Fruit fly (Drosophila melanogaster) whole organism, embryonic: Measurements from ENCODE around the gene CG32298.

Experiments used
- Adf1 ChIP-seq: fragments of 200-800 bp; sonication (Bioruptor generic); IDR thresholded peaks from 2 replicates; pipeline ENCODE4 v1.3.6; 2022; ENCODE audit warnings: missing biosample characterization, missing genetic modification characterization
- Atf-2 ChIP-seq: fragments of 200-800 bp; sonication (Bioruptor generic); optimal IDR thresholded peaks from 2 replicates; lab custom pipeline; 2016; ENCODE audit warnings: missing biosample characterization, missing genetic modification characterization
- B-H2 ChIP-seq: fragments of 200-800 bp; sonication (Bioruptor generic); optimal IDR thresholded peaks from 2 replicates; lab custom pipeline; 2018; ENCODE audit warnings: missing biosample characterization, mild to moderate bottlenecking, missing genetic modification characterization
- Bdp1 ChIP-seq: fragments of 200-800 bp; sonication (Bioruptor generic); optimal IDR thresholded peaks from 3 replicates; lab custom pipeline; 2016; ENCODE audit warnings: missing biosample characterization, missing genetic modification characterization
- CG10565 ChIP-seq: fragments of 200-800 bp; sonication (Bioruptor generic); optimal IDR thresholded peaks from 3 replicates; lab custom pipeline; 2016; ENCODE audit warnings: missing biosample characterization, mild to moderate bottlenecking, missing genetic modification characterization
- CG11085 ChIP-seq: fragments of 200-800 bp; sonication (Bioruptor generic); IDR thresholded peaks from 2 replicates; pipeline ENCODE4 v1.3.6; 2022; ENCODE audit warnings: missing biosample characterization, missing genetic modification characterization
- CG11456 ChIP-seq: fragments of 200-800 bp; sonication (Bioruptor generic); IDR thresholded peaks from 3 replicates; pipeline ENCODE4 v1.3.6; 2022; ENCODE audit warnings: missing biosample characterization, missing genetic modification characterization
- CG12236 ChIP-seq: fragments of 200-800 bp; sonication (Bioruptor generic); optimal IDR thresholded peaks from 2 replicates; lab custom pipeline; 2016; ENCODE audit warnings: missing biosample characterization, missing genetic modification characterization
- CG13424 ChIP-seq: fragments of 200-800 bp; sonication (Bioruptor generic); optimal IDR thresholded peaks from 2 replicates; lab custom pipeline; 2019; ENCODE audit warnings: missing biosample characterization, mild to moderate bottlenecking, missing genetic modification characterization, moderate library complexity
- CG14050 ChIP-seq: fragments of 200-800 bp; sonication (Bioruptor generic); IDR thresholded peaks from 3 replicates; pipeline ENCODE4 v1.3.6; 2022; ENCODE audit warnings: missing biosample characterization, missing genetic modification characterization
- CG15601 ChIP-seq: fragments of 200-800 bp; sonication (Bioruptor generic); optimal IDR thresholded peaks from 3 replicates; lab custom pipeline; 2019; ENCODE audit warnings: missing biosample characterization, mild to moderate bottlenecking, missing genetic modification characterization, moderate library complexity
- CG1792 ChIP-seq: fragments of 200-800 bp; sonication (Bioruptor generic); optimal IDR thresholded peaks from 2 replicates; lab custom pipeline; 2016; ENCODE audit warnings: missing biosample characterization, missing genetic modification characterization
- CG18011 ChIP-seq: fragments of 200-800 bp; sonication (Bioruptor generic); optimal IDR thresholded peaks from 2 replicates; lab custom pipeline; 2017; ENCODE audit warnings: missing biosample characterization, missing genetic modification characterization, mild to moderate bottlenecking, moderate library complexity, missing genotype
- CG3281 ChIP-seq: fragments of 200-800 bp; sonication (Bioruptor generic); optimal IDR thresholded peaks from 3 replicates; lab custom pipeline; 2017; ENCODE audit warnings: missing biosample characterization, mild to moderate bottlenecking, missing genetic modification characterization
- CG33557 ChIP-seq: fragments of 200-800 bp; sonication (Bioruptor generic); optimal IDR thresholded peaks from 2 replicates; lab custom pipeline; 2019; ENCODE audit warnings: missing biosample characterization, mild to moderate bottlenecking, missing genetic modification characterization, moderate library complexity
- CG43689 ChIP-seq: fragments of 200-800 bp; sonication (Bioruptor generic); IDR thresholded peaks from 2 replicates; pipeline ENCODE4 v1.3.6; 2022; ENCODE audit warnings: missing biosample characterization, missing genetic modification characterization
- CG4424 ChIP-seq: fragments of 200-800 bp; sonication (Bioruptor generic); optimal IDR thresholded peaks from 3 replicates; lab custom pipeline; 2016; ENCODE audit warnings: missing biosample characterization, missing genetic modification characterization
- CG7963 ChIP-seq: fragments of 200-800 bp; sonication (Bioruptor generic); IDR thresholded peaks from 3 replicates; pipeline ENCODE4 v1.3.6; 2022; ENCODE audit warnings: missing biosample characterization, missing genetic modification characterization; ENCODE audit not compliant: partially characterized antibody
- CG8290 ChIP-seq, 3 experiments: fragments of 200-800 bp; sonication (Bioruptor generic); optimal IDR thresholded peaks; 2 replicates each; lab custom pipeline; 2016 to 2019; ENCODE audit warnings: missing biosample characterization in 3 of 3, missing genetic modification characterization in 3 of 3, mild to moderate bottlenecking in 2 of 3, moderate library complexity in 1 of 3
- CG9215 ChIP-seq: fragments of 200-800 bp; sonication (Bioruptor generic); IDR thresholded peaks from 2 replicates; pipeline ENCODE4 v1.3.6; 2022; ENCODE audit warnings: missing biosample characterization, missing genetic modification characterization
- CG9727 ChIP-seq: fragments of 200-800 bp; sonication (Bioruptor generic); optimal IDR thresholded peaks from 3 replicates; lab custom pipeline; 2017; ENCODE audit warnings: missing biosample characterization, mild to moderate bottlenecking, missing genetic modification characterization
- Dad ChIP-seq: fragments of 200-800 bp; sonication (Bioruptor generic); optimal IDR thresholded peaks from 3 replicates; lab custom pipeline; 2016; ENCODE audit warnings: missing biosample characterization, missing genetic modification characterization
- Doc2 ChIP-seq: fragments of 200-800 bp; sonication (Bioruptor generic); IDR thresholded peaks from 2 replicates; pipeline ENCODE4 v1.3.6; 2022; ENCODE audit warnings: missing biosample characterization, missing genetic modification characterization
- Drgx ChIP-seq: fragments of 200-800 bp; sonication (Bioruptor generic); IDR thresholded peaks from 2 replicates; pipeline ENCODE4 v1.3.6; 2022; ENCODE audit warnings: missing biosample characterization, missing genetic modification characterization
- Ets65A ChIP-seq: fragments of 200-800 bp; sonication (Bioruptor generic); peaks from one replicate; lab custom pipeline; 2016; ENCODE audit warnings: missing biosample characterization, missing genetic modification characterization
- Med ChIP-seq: fragments of 200-800 bp; sonication (Bioruptor generic); peaks from one replicate; lab custom pipeline; 2016; ENCODE audit warnings: missing biosample characterization, missing genetic modification characterization, mild to moderate bottlenecking, inconsistent platforms, moderate library complexity
- Mes4 ChIP-seq: fragments of 200-800 bp; sonication (Bioruptor generic); optimal IDR thresholded peaks from 2 replicates; lab custom pipeline; 2016; ENCODE audit warnings: missing biosample characterization, missing genetic modification characterization
- Oli ChIP-seq: fragments of 200-800 bp; sonication (Bioruptor generic); optimal IDR thresholded peaks from 2 replicates; lab custom pipeline; 2018; ENCODE audit warnings: missing biosample characterization, mild to moderate bottlenecking, missing genetic modification characterization, moderate library complexity
- Pdp1 ChIP-seq, 2 experiments: fragments of 200-800 bp; sonication (Bioruptor generic); optimal IDR thresholded peaks; 3 replicates each; lab custom pipeline; 2016; ENCODE audit warnings: missing biosample characterization in 2 of 2, missing genetic modification characterization in 2 of 2, mild to moderate bottlenecking in 1 of 2, moderate library complexity in 1 of 2
- Xbp1 ChIP-seq: fragments of 200-800 bp; sonication (Bioruptor generic); optimal IDR thresholded peaks from 3 replicates; lab custom pipeline; 2016; ENCODE audit warnings: missing biosample characterization, mild to moderate bottlenecking, missing genetic modification characterization
- al ChIP-seq: fragments of 200-800 bp; sonication (Bioruptor generic); IDR thresholded peaks from 2 replicates; pipeline ENCODE4 v1.3.6; 2022; ENCODE audit warnings: missing biosample characterization, missing genetic modification characterization
- ato ChIP-seq: fragments of 200-800 bp; sonication (Bioruptor generic); IDR thresholded peaks from 2 replicates; pipeline ENCODE4 v1.3.6; 2022; ENCODE audit warnings: missing biosample characterization, missing genetic modification characterization; ENCODE audit not compliant: partially characterized antibody
- chif ChIP-seq, 2 experiments: fragments of 200-800 bp; sonication (Bioruptor generic); optimal IDR thresholded peaks; 3 replicates each; lab custom pipeline; 2016; ENCODE audit warnings: missing biosample characterization in 2 of 2, missing genetic modification characterization in 2 of 2
- dmrt11E ChIP-seq: fragments of 200-800 bp; sonication (Bioruptor generic); optimal IDR thresholded peaks from 3 replicates; lab custom pipeline; 2018; ENCODE audit warnings: missing biosample characterization, mild to moderate bottlenecking, missing genetic modification characterization, moderate library complexity
- ems ChIP-seq: fragments of 200-800 bp; sonication (Bioruptor generic); optimal IDR thresholded peaks from 3 replicates; lab custom pipeline; 2016; ENCODE audit warnings: missing biosample characterization, missing genetic modification characterization
- en ChIP-seq: fragments of 200-800 bp; sonication (Bioruptor generic); optimal IDR thresholded peaks from 2 replicates; lab custom pipeline; 2016; ENCODE audit warnings: missing biosample characterization, missing genetic modification characterization
- gcm2 ChIP-seq: fragments of 200-800 bp; sonication (Bioruptor generic); optimal IDR thresholded peaks from 2 replicates; lab custom pipeline; 2016; ENCODE audit warnings: missing biosample characterization, missing genetic modification characterization
- her ChIP-seq: fragments of 200-800 bp; sonication (Bioruptor generic); optimal IDR thresholded peaks from 2 replicates; lab custom pipeline; 2016; ENCODE audit warnings: missing biosample characterization, missing genetic modification characterization
- mirr ChIP-seq: fragments of 200-800 bp; sonication (Bioruptor generic); optimal IDR thresholded peaks from 3 replicates; lab custom pipeline; 2018; ENCODE audit warnings: missing biosample characterization, mild to moderate bottlenecking, missing genetic modification characterization
- p53 ChIP-seq: fragments of 200-800 bp; sonication (Bioruptor generic); optimal IDR thresholded peaks from 2 replicates; lab custom pipeline; 2016; ENCODE audit warnings: missing biosample characterization, missing genetic modification characterization
- pfk ChIP-seq: fragments of 200-800 bp; sonication (Bioruptor generic); optimal IDR thresholded peaks from 2 replicates; lab custom pipeline; 2018; ENCODE audit warnings: missing biosample characterization, mild to moderate bottlenecking, missing genetic modification characterization, moderate library complexity
- row ChIP-seq: fragments of 200-800 bp; sonication (Bioruptor generic); IDR thresholded peaks from 3 replicates; pipeline ENCODE4 v1.3.6; 2022; ENCODE audit warnings: missing biosample characterization, missing genetic modification characterization
- schlank ChIP-seq: fragments of 200-800 bp; sonication (Bioruptor generic); optimal IDR thresholded peaks from 2 replicates; lab custom pipeline; 2018; ENCODE audit warnings: missing biosample characterization, mild to moderate bottlenecking, missing genetic modification characterization
- stc ChIP-seq: fragments of 200-800 bp; sonication (Bioruptor generic); IDR thresholded peaks from 2 replicates; pipeline ENCODE4 v1.3.6; 2022; ENCODE audit warnings: missing biosample characterization, missing genetic modification characterization
- zen ChIP-seq: fragments of 200-800 bp; sonication (Bioruptor generic); optimal IDR thresholded peaks from 3 replicates; lab custom pipeline; 2018; ENCODE audit warnings: missing biosample characterization, mild to moderate bottlenecking, missing genetic modification characterization, moderate library complexity

CG32298 gene

DNA sequence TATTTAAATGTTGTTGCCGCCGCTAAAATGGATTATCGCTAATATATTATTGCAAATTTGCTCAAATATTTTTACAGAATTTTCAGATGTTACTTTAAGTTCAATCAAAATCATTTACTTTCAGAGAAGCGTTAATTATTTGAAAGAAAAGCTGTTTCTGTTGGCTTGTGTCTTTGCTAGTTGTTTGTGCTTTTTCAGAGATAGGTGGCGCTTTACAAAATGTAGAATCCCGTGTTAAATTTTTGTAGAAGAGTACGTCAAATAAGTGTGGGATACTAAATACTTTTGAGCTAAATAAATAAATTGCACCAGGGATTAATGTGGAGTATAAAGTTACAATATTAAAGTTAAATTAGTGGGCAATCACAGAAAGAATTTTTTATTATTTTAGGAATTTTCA, 18.5 kb upstream of the CG32298 start (continued):
- no peak for TF ChIP-seq ems (GFP tag; lab: Kevin White, UChicago)
- TF ChIP-seq CG15601: no peak
- TF ChIP-seq CG8290 (GFP tag; optimal IDR thresholded peaks at IDR 0.05; lab: Kevin White, UChicago): no peak
- no peak for TF ChIP-seq CG8290 (tag; optimal IDR thresholded peaks at IDR 0.05; lab: Kevin White, UChicago)
- TF ChIP-seq CG1792 (GFP tag; lab: Kevin White, UChicago): no peak
- TF ChIP-seq CG13424 (tag; lab: Kevin White, UChicago): no peak
- no peak for TF ChIP-seq CG9215 (GFP tag; lab: Robert Waterston, UW)
- no peak for TF ChIP-seq pfk (GFP tag; lab: Kevin White, UChicago)
- TF ChIP-seq schlank: no peak
- TF ChIP-seq row (GFP tag; lab: Robert Waterston, UW): no peak
- no peak for TF ChIP-seq CG10565 (GFP tag; lab: Kevin White, UChicago)
- no peak for TF ChIP-seq ato (GFP tag; lab: Robert Waterston, UW)
- TF ChIP-seq Bdp1: no peak
- no peak for TF ChIP-seq Pdp1 (GFP tag; optimal IDR thresholded peaks at IDR 0.05; lab: Kevin White, UChicago)
- no peak for TF ChIP-seq CG12236 (GFP tag; lab: Kevin White, UChicago)
- no peak for TF ChIP-seq CG11456
- TF ChIP-seq stc (GFP tag; lab: Robert Waterston, UW): no peak
- TF ChIP-seq chif (GFP tag; optimal IDR thresholded peaks at IDR 0.05; lab: Kevin White, UChicago): no peak
- TF ChIP-seq CG9727 (GFP tag; lab: Kevin White, UChicago): no peak
- no peak for TF ChIP-seq Doc2 (GFP tag; lab: Robert Waterston, UW)
- TF ChIP-seq Drgx: no peak
- peak; percentile 20 for TF ChIP-seq Xbp1
- TF ChIP-seq p53 (GFP tag; lab: Kevin White, UChicago): no peak

DNA sequence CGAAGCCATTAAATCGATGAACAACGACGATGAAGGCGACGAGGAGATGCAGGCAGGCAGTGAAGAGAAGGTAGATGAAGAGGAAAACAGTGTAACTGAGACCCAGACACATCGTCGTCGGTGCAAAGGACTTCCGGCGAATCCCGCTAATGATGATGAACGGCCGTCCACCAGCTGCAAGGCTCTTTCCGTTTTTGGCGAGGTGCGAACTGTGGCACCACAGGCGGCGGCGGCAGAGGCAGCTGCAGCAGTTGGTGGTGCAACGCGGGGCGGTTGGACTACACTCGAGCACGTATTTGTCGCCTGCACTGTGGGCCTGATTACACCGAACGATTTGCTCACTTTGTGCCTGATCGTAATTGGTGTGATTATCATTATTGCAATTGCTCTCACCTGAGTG, 17.2 kb upstream of the CG32298 start:
- no peak for TF ChIP-seq her (GFP tag; lab: Kevin White, UChicago)
- TF ChIP-seq CG14050 (GFP tag; lab: Robert Waterston, UW): no peak
- TF ChIP-seq Oli: no peak
- no peak for TF ChIP-seq CG18011 (GFP tag; lab: Kevin White, UChicago)
- TF ChIP-seq en (GFP tag; lab: Kevin White, UChicago): no peak
- TF ChIP-seq CG7963 (GFP tag; lab: Robert Waterston, UW): peak; percentile 11; the same call in 1 of the 3 replicates
- no peak for TF ChIP-seq CG43689 (GFP tag; lab: Robert Waterston, UW)
- peak; percentile 1 for TF ChIP-seq Med (GFP tag; lab: Kevin White, UChicago)
- TF ChIP-seq CG4424 (GFP tag; lab: Kevin White, UChicago): no peak
- peak; percentile 20; the same call in 1 of the 2 replicates for TF ChIP-seq CG11085 (GFP tag; lab: Robert Waterston, UW)
- TF ChIP-seq mirr: no peak
- no peak for TF ChIP-seq CG3281 (GFP tag; lab: Kevin White, UChicago)
- peak; percentile 31 for TF ChIP-seq Ets65A
- TF ChIP-seq B-H2 (GFP tag; lab: Kevin White, UChicago): no peak
- no peak for TF ChIP-seq al (GFP tag; lab: Robert Waterston, UW)
- TF ChIP-seq Mes4 (GFP tag; lab: Kevin White, UChicago): no peak
- TF ChIP-seq Dad (GFP tag; lab: Kevin White, UChicago): no peak
- peak; percentile 96 for TF ChIP-seq zen (tag; lab: Kevin White, UChicago)
- no peak for TF ChIP-seq CG33557 (GFP tag; lab: Kevin White, UChicago)
- TF ChIP-seq dmrt11E (tag; lab: Kevin White, UChicago): no peak
- no peak for TF ChIP-seq gcm2 (GFP tag; lab: Kevin White, UChicago)
- no peak for TF ChIP-seq Atf-2 (GFP tag; lab: Kevin White, UChicago)
- no peak for TF ChIP-seq Adf1 (GFP tag; lab: Robert Waterston, UW)
- TF ChIP-seq, all 482 proteins: peak for 5
